Fruit fly (Drosophila melanogaster): ENCODE results near the gene Pxn.

Pxn gene

DNA sequence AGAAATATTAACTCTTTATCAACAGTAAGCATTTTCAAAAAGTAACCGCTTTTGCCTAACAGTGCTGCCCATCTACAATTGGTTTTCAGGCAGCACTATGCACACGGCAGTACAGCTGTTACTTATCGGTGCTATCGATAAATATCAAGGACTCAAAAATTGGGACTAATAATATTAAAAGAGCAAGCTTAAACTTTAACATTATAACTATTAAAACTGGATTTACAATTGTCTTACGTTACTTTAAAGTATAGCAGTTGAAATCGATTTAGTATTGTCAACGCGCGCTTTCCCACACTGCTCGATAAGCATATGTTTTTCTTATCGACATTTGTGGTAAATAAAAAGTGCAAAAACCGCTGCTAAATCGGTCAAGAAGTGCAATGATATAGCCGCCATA is 1.5 kb upstream of the Pxn start, which contains the start of the genes CG42245 and MEP-1 (continued):
- TF ChIP-seq CG10669 (GFP tag; optimal IDR thresholded peaks at IDR 0.05), result peak; percentile 19
- no peak for TF ChIP-seq Sox15 (GFP tag; optimal IDR thresholded peaks at IDR 0.05)
- TF ChIP-seq Eip78C (GFP tag), result peak; percentile 69
- no peak for TF ChIP-seq CG1621 (tag; optimal IDR thresholded peaks at IDR 0.05)
- TF ChIP-seq pdm3 (GFP tag; optimal IDR thresholded peaks at IDR 0.05), result peak; percentile 62
- TF ChIP-seq CG6808 (GFP tag; optimal IDR thresholded peaks at IDR 0.05), result peak; percentile 100
- TF ChIP-seq Eip75B (GFP tag; optimal IDR thresholded peaks at IDR 0.05), result peak; percentile 61
- TF ChIP-seq Hr4 (GFP tag; optimal IDR thresholded peaks at IDR 0.05), result peak; percentile 57
- peak; percentile 43 for TF ChIP-seq fkh (GFP tag; optimal IDR thresholded peaks at IDR 0.05)
- peak; percentile 80 for TF ChIP-seq svp (GFP tag)
- TF ChIP-seq CG15336 (GFP tag; IDR thresholded peaks at IDR 0.05), result no peak
- TF ChIP-seq ss (GFP tag; optimal IDR thresholded peaks at IDR 0.05), result peak in 1 of 2 experiments; percentile 20
- peak; percentile 55 for TF ChIP-seq CG10631 (GFP tag; optimal IDR thresholded peaks at IDR 0.05)
- TF ChIP-seq esn (GFP tag; optimal IDR thresholded peaks at IDR 0.05), result peak; percentile 65

DNA sequence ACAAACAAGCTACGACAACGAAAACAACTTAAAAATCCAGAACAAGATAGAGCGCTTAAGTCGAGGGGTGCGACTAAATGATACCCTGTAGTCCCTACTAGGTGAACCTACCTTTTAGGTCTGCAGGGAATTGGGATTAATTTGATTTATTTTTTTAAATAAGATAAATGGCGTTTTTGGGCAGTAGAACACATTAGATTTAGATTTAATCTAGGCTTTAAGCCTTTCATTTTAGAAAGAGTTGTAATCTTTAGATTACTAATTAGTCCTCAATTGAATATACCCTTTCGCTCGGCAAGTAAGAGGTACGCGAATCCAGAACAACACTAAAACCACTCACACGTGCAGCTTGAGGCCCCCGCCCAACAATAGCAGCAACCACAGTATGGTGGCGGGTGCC is 15.6 kb downstream of the Pxn start:
- TF ChIP-seq CG9139 (GFP tag; optimal IDR thresholded peaks at IDR 0.05) (no peak), pdm3 (GFP tag; optimal IDR thresholded peaks at IDR 0.05) (peak; percentile 33), dsx (GFP tag; optimal IDR thresholded peaks at IDR 0.05; ENCODE audit: poor library complexity, severe bottlenecking) (no peak), Sox102F (GFP tag; optimal IDR thresholded peaks at IDR 0.05) (no peak), CG32006 (GFP tag; optimal IDR thresholded peaks at IDR 0.05) (peak; percentile 38), esn (GFP tag; optimal IDR thresholded peaks at IDR 0.05) (peak; percentile 14), svp (GFP tag) (peak; percentile 59), Hr4 (GFP tag; optimal IDR thresholded peaks at IDR 0.05) (peak; percentile 4), CG31627 (GFP tag; optimal IDR thresholded peaks at IDR 0.05) (peak; percentile 5), CG3032 (tag; optimal IDR thresholded peaks at IDR 0.05) (peak; percentile 27), Eip78C (GFP tag) (peak; percentile 67), CG10669 (GFP tag; optimal IDR thresholded peaks at IDR 0.05) (peak; percentile 14), CG15336 (GFP tag; IDR thresholded peaks at IDR 0.05) (peak; percentile 16; the same call in 1 of the 2 replicates), CG6276 (GFP tag; optimal IDR thresholded peaks at IDR 0.05) (peak; percentile 21), CG6808 (GFP tag; optimal IDR thresholded peaks at IDR 0.05) (peak; percentile 14), topi (GFP tag; optimal IDR thresholded peaks at IDR 0.05) (peak; percentile 4), Hr39 (GFP tag; optimal IDR thresholded peaks at IDR 0.05) (no peak), CG4318 (GFP tag; optimal IDR thresholded peaks at IDR 0.05) (peak; percentile 13), Ets96B (tag; optimal IDR thresholded peaks at IDR 0.05) (peak; percentile 36), OdsH (GFP tag; optimal IDR thresholded peaks at IDR 0.05) (peak; percentile 1)

DNA sequence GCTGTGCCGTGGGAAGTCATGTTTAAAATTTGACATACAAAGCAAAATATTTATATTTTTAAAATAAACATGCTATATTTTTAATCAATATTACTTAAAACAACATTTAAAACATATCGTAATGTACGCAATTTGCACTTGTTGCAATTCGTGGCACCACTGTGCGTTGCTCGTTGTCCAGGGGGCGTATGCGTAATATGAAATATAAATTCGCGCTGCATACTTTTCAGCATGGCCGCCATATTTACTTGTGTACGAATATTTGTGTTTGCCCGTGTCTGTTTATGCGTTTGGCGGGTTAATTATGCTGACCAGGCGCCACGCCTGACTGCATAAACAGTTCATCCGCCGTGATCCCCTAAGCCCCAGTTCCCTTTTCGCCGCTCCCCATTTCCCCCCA is 21.0 kb downstream of the Pxn start:
- TF ChIP-seq svp (GFP tag), result peak; percentile 20
- TF ChIP-seq Ets96B (tag; optimal IDR thresholded peaks at IDR 0.05), result no peak
- peak; percentile 8 for TF ChIP-seq Eip78C (GFP tag)
- TF ChIP-seq CG15336 (GFP tag; IDR thresholded peaks at IDR 0.05), result 0 out of 2 replicates have a peak, but pooled peaks have one; percentile 6
- no peak for TF ChIP-seq CG11762 (GFP tag; optimal IDR thresholded peaks at IDR 0.05; ENCODE audit: insufficient read depth)
- TF ChIP-seq CG8632 (GFP tag; optimal IDR thresholded peaks at IDR 0.05), result no peak
- no peak for TF ChIP-seq cyc (GFP tag; optimal IDR thresholded peaks at IDR 0.05)
- TF ChIP-seq Hr38 (GFP tag; optimal IDR thresholded peaks at IDR 0.05), result no peak

DNA sequence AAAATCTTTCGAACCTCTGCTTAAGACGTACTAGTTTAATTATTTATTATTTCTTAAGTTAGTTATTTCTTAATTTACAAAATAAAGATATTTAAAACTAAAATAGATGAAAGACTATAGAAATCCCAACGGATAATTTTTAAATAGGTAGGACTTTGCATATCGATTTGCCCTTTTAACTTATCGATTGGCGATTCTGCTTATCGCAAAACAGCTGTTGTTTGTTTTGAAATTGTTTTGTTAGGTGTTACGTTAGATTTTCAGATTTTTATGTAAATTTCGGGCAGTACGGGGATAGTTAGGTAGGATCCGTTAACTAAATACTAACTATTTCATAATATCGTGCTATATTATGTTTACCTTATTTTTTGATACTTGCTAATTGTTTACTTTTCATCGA is 29.7 kb downstream of the Pxn start, which contains the start of gene CG16986:
CG16986 (plus strand) TSS at position 188 of the 400 bp plus-strand sequence.
- no peak for TF ChIP-seq CG10631 (GFP tag; optimal IDR thresholded peaks at IDR 0.05)
- TF ChIP-seq CG3919 (GFP tag; optimal IDR thresholded peaks at IDR 0.05), result no peak
- TF ChIP-seq CG7368 (GFP tag; optimal IDR thresholded peaks at IDR 0.05), result no peak
- TF ChIP-seq cyc (GFP tag; optimal IDR thresholded peaks at IDR 0.05), result no peak
- no peak for TF ChIP-seq CG34406 (GFP tag; optimal IDR thresholded peaks at IDR 0.05)
